Fruit fly (Drosophila melanogaster) whole organism, embryonic: ENCODE results near the gene Tom40.

Source experiments
- Aef1 ChIP-seq: fragments of 200-800 bp; sonication (Bioruptor generic); IDR thresholded peaks from 3 replicates; pipeline ENCODE4 v1.3.6; 2022; ENCODE audit warnings: missing biosample characterization, missing genetic modification characterization
- CG13624 ChIP-seq: fragments of 200-800 bp; sonication (Bioruptor generic); optimal IDR thresholded peaks from 2 replicates; lab custom pipeline; 2016; ENCODE audit warnings: missing biosample characterization, missing genetic modification characterization
- CG3838 ChIP-seq: fragments of 200-800 bp; sonication (Bioruptor generic); optimal IDR thresholded peaks from 3 replicates; lab custom pipeline; 2016; ENCODE audit warnings: missing biosample characterization, missing genetic modification characterization
- D19A ChIP-seq: fragments of 200-800 bp; optimal IDR thresholded peaks from 3 replicates; lab custom pipeline; 2019; ENCODE audit warnings: missing biosample characterization, mild to moderate bottlenecking, missing genetic modification characterization, moderate library complexity
- grn ChIP-seq: fragments of 200-800 bp; sonication (Bioruptor generic); optimal IDR thresholded peaks from 3 replicates; lab custom pipeline; 2017; ENCODE audit warnings: missing biosample characterization, missing genetic modification characterization
- kay ChIP-seq: fragments of 200-800 bp; sonication (Bioruptor generic); optimal IDR thresholded peaks from 2 replicates; lab custom pipeline; 2016; ENCODE audit warnings: missing biosample characterization, missing genetic modification characterization

DNA sequence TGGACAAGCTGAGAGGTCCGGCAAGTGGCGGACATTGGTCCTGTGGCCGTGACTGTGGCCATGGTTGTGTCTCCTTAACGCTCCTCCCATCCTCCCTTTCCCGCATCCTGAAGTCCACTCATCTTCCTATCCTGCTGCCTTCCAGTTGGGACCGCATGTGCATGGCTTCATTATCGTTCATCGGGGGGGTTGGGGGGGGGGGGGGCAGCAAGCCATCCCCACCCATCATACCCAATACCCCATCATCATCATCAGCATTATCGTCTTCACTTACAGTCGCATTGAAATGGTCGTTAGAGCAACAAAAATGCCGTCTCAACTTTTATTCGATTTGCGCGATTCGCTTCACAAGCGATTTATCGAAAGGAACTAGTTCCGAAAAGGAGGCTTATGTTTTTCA, 9.6 kb downstream of the Tom40 start:
- TF ChIP-seq CG3838 (GFP tag; lab: Kevin White, UChicago) (no peak), Aef1 (GFP tag; lab: Robert Waterston, UW) (no peak), CG13624 (GFP tag; lab: Kevin White, UChicago) (no peak), D19A (tag; lab: Kevin White, UChicago) (no peak), grn (GFP tag; lab: Kevin White, UChicago) (no peak), kay (no peak)
